Worm (Caenorhabditis elegans) whole organism, late embryonic: Measurements from ENCODE around the gene cutl-1.

ENCODE experiments used
- C38D4.7 ChIP-seq: fragments of 200-800 bp; sonication (Bioruptor generic); optimal IDR thresholded peaks from 2 replicates; lab custom pipeline; 2018; ENCODE audit warnings: mild to moderate bottlenecking, missing genetic modification characterization, moderate library complexity, missing compliant biosample characterization
- F13H6.1 ChIP-seq: sonication (generic microtip); optimal IDR thresholded peaks from 2 replicates; lab custom pipeline; 2016; ENCODE audit warnings: missing genetic modification characterization, missing compliant biosample characterization
- T23F11.4 ChIP-seq: fragments of 200-800 bp; sonication (Bioruptor generic); optimal IDR thresholded peaks from 2 replicates; lab custom pipeline; 2018; ENCODE audit warnings: mild to moderate bottlenecking, missing genetic modification characterization, missing compliant biosample characterization
- Y22D7AL.16 ChIP-seq: sonication (generic microtip); optimal IDR thresholded peaks from 2 replicates; lab custom pipeline; 2016; ENCODE audit warnings: missing genetic modification characterization, missing compliant biosample characterization
- ahr-1 ChIP-seq: sonication (generic microtip); optimal IDR thresholded peaks from 2 replicates; lab custom pipeline; 2016; ENCODE audit warnings: missing genetic modification characterization, missing compliant biosample characterization
- ama-1 ChIP-seq: fragments of 150-350 bp; optimal IDR thresholded peaks from 2 replicates; lab custom pipeline; 2014
- ceh-18 ChIP-seq: sonication (generic microtip); optimal IDR thresholded peaks from 2 replicates; lab custom pipeline; 2016; ENCODE audit warnings: missing genetic modification characterization, missing compliant biosample characterization
- ceh-19 ChIP-seq: fragments of 200-800 bp; sonication (Bioruptor generic); optimal IDR thresholded peaks from 2 replicates; lab custom pipeline; 2018; ENCODE audit warnings: mild to moderate bottlenecking, missing genetic modification characterization, missing compliant biosample characterization
- ceh-2 ChIP-seq: sonication (generic microtip); optimal IDR thresholded peaks from 2 replicates; lab custom pipeline; 2016; ENCODE audit warnings: missing genotype, missing genetic modification characterization, missing compliant biosample characterization
- ceh-31 ChIP-seq: sonication (generic microtip); optimal IDR thresholded peaks from 2 replicates; lab custom pipeline; 2016; ENCODE audit warnings: missing genetic modification characterization, missing compliant biosample characterization
- ceh-34 ChIP-seq: sonication (generic microtip); optimal IDR thresholded peaks from 2 replicates; lab custom pipeline; 2016; ENCODE audit warnings: mild to moderate bottlenecking, missing genetic modification characterization, missing compliant biosample characterization
- ceh-45 ChIP-seq: fragments of 200-800 bp; sonication (Bioruptor generic); IDR thresholded peaks from 2 replicates; pipeline ENCODE4 v1.3.6; 2022; ENCODE audit warnings: missing genetic modification reagents, missing genetic modification characterization, missing compliant biosample characterization
- ceh-48 ChIP-seq: sonication (generic microtip); optimal IDR thresholded peaks from 2 replicates; lab custom pipeline; 2016; ENCODE audit warnings: missing genetic modification characterization, inconsistent platforms, missing compliant biosample characterization
- ceh-6 ChIP-seq: fragments of 200-800 bp; sonication (Bioruptor generic); optimal IDR thresholded peaks from 2 replicates; lab custom pipeline; 2018; ENCODE audit warnings: mild to moderate bottlenecking, missing genetic modification characterization, missing compliant biosample characterization
- che-1 ChIP-seq: sonication (generic microtip); optimal IDR thresholded peaks from 2 replicates; lab custom pipeline; 2016; ENCODE audit warnings: mild to moderate bottlenecking, missing genetic modification characterization, missing compliant biosample characterization
- dmd-4 ChIP-seq: sonication (generic microtip); optimal IDR thresholded peaks from 2 replicates; lab custom pipeline; 2016; ENCODE audit warnings: borderline replicate concordance, missing genetic modification characterization, missing compliant biosample characterization
- elt-4 ChIP-seq: sonication (generic microtip); optimal IDR thresholded peaks from 2 replicates; lab custom pipeline; 2016; ENCODE audit warnings: missing genetic modification characterization, missing compliant biosample characterization
- fax-1 ChIP-seq: sonication (generic microtip); optimal IDR thresholded peaks from 2 replicates; lab custom pipeline; 2016; ENCODE audit warnings: missing genotype, missing genetic modification characterization, missing compliant biosample characterization
- fkh-10 ChIP-seq: fragments of 150-350 bp; optimal IDR thresholded peaks from 2 replicates; lab custom pipeline; 2014; ENCODE audit warnings: missing biosample characterization, missing genetic modification reagents, missing genetic modification characterization
- fkh-6 ChIP-seq: sonication (generic microtip); optimal IDR thresholded peaks from 2 replicates; lab custom pipeline; 2016; ENCODE audit warnings: missing genetic modification characterization, missing compliant biosample characterization
- hlh-13 ChIP-seq: fragments of 200-800 bp; sonication (Bioruptor generic); optimal IDR thresholded peaks from 2 replicates; lab custom pipeline; 2018; ENCODE audit warnings: mild to moderate bottlenecking, missing genetic modification characterization, missing compliant biosample characterization
- lim-6 ChIP-seq: sonication (generic microtip); optimal IDR thresholded peaks from 2 replicates; lab custom pipeline; 2016; ENCODE audit warnings: missing genetic modification characterization, missing compliant biosample characterization
- madf-2 ChIP-seq: sonication (generic microtip); optimal IDR thresholded peaks from 2 replicates; lab custom pipeline; 2017; ENCODE audit warnings: missing genetic modification characterization, missing compliant biosample characterization
- mec-3 ChIP-seq: sonication (generic microtip); optimal IDR thresholded peaks from 2 replicates; lab custom pipeline; 2016; ENCODE audit warnings: borderline replicate concordance, missing genetic modification characterization, missing compliant biosample characterization
- nfya-1 ChIP-seq: sonication (generic microtip); optimal IDR thresholded peaks from 2 replicates; lab custom pipeline; 2017; ENCODE audit warnings: missing genetic modification characterization, mild to moderate bottlenecking, missing compliant biosample characterization, antibody characterized with exemption, moderate library complexity
- nhr-11 ChIP-seq: fragments of 150-350 bp; optimal IDR thresholded peaks from 2 replicates; lab custom pipeline; 2014; ENCODE audit warnings: missing biosample characterization, missing genetic modification characterization
- npax-4 ChIP-seq: sonication (generic microtip); optimal IDR thresholded peaks from 2 replicates; lab custom pipeline; 2016; ENCODE audit warnings: missing genetic modification characterization, missing compliant biosample characterization
- pag-3 ChIP-seq: sonication (generic microtip); optimal IDR thresholded peaks from 2 replicates; lab custom pipeline; 2016; ENCODE audit warnings: missing compliant biosample characterization, missing genetic modification characterization, borderline replicate concordance
- pat-9 ChIP-seq: fragments of 200-800 bp; sonication (Bioruptor generic); optimal IDR thresholded peaks from 2 replicates; lab custom pipeline; 2018; ENCODE audit warnings: mild to moderate bottlenecking, missing genetic modification characterization, moderate library complexity, missing compliant biosample characterization
- pax-1 ChIP-seq: fragments of 150-350 bp; optimal IDR thresholded peaks from 2 replicates; lab custom pipeline; 2014; ENCODE audit warnings: missing biosample characterization, missing genetic modification characterization
- pha-2 ChIP-seq: sonication (generic microtip); optimal IDR thresholded peaks from 2 replicates; lab custom pipeline; 2017; ENCODE audit warnings: mild to moderate bottlenecking, missing genetic modification characterization, missing compliant biosample characterization
- pha-4 ChIP-seq: fragments of 150-350 bp; optimal IDR thresholded peaks from 2 replicates; lab custom pipeline; 2018; ENCODE audit warnings: missing biosample characterization, missing genetic modification reagents, missing genetic modification characterization
- pros-1 ChIP-seq: fragments of 150-350 bp; optimal IDR thresholded peaks from 2 replicates; lab custom pipeline; 2014; ENCODE audit warnings: missing biosample characterization, missing genetic modification reagents, missing genetic modification characterization
- ref-2 ChIP-seq: sonication (generic microtip); optimal IDR thresholded peaks from 2 replicates; lab custom pipeline; 2016; ENCODE audit warnings: missing genetic modification characterization, missing compliant biosample characterization
- rnt-1 ChIP-seq: sonication (generic microtip); optimal IDR thresholded peaks from 2 replicates; lab custom pipeline; 2016; ENCODE audit warnings: missing genetic modification characterization, missing compliant biosample characterization
- sdc-2 ChIP-seq: sonication (generic microtip); optimal IDR thresholded peaks from 2 replicates; lab custom pipeline; 2016; ENCODE audit warnings: missing genotype, missing genetic modification characterization, missing compliant biosample characterization
- sox-4 ChIP-seq: sonication (generic microtip); optimal IDR thresholded peaks from 2 replicates; lab custom pipeline; 2017; ENCODE audit warnings: mild to moderate bottlenecking, missing genetic modification characterization, inconsistent platforms, missing compliant biosample characterization
- syd-9 ChIP-seq: sonication (generic microtip); optimal IDR thresholded peaks from 2 replicates; lab custom pipeline; 2016; ENCODE audit warnings: mild to moderate bottlenecking, missing genetic modification characterization, moderate library complexity, missing compliant biosample characterization
- tbx-2 ChIP-seq: sonication (generic microtip); optimal IDR thresholded peaks from 2 replicates; lab custom pipeline; 2016; ENCODE audit warnings: missing genetic modification characterization, missing compliant biosample characterization
- tbx-7 ChIP-seq: sonication (generic microtip); optimal IDR thresholded peaks from 2 replicates; lab custom pipeline; 2016; ENCODE audit warnings: missing genotype, missing genetic modification characterization, missing compliant biosample characterization
- ttx-3 ChIP-seq: sonication (generic microtip); optimal IDR thresholded peaks from 2 replicates; lab custom pipeline; 2016; ENCODE audit warnings: missing genetic modification reagents, missing genetic modification characterization, missing compliant biosample characterization
- unc-3 ChIP-seq, 2 experiments: fragments of 200-800 bp in 1 of 2; sonication (Bioruptor generic) in 1 of 2; sonication (generic microtip) in 1 of 2; conservative IDR thresholded peaks in 1 of 2; optimal IDR thresholded peaks in 1 of 2; 2 replicates each; pipeline versions ENCODE4 v1.3.6 to Lab custom; 2016 to 2022; ENCODE audit warnings: missing compliant biosample characterization in 2 of 2, missing genetic modification characterization in 2 of 2, missing genetic modification reagents in 1 of 2
- unc-42 ChIP-seq: sonication (generic microtip); optimal IDR thresholded peaks from 2 replicates; lab custom pipeline; 2016; ENCODE audit warnings: missing genotype, missing genetic modification characterization, missing compliant biosample characterization
- unc-55 ChIP-seq: sonication (generic microtip); optimal IDR thresholded peaks from 2 replicates; lab custom pipeline; 2017; ENCODE audit warnings: missing biosample characterization, missing genetic modification reagents, missing genetic modification characterization
- zip-5 ChIP-seq: sonication (generic microtip); optimal IDR thresholded peaks from 2 replicates; lab custom pipeline; 2016; ENCODE audit warnings: missing genetic modification characterization, missing compliant biosample characterization
- ztf-16 ChIP-seq: sonication (generic microtip); optimal IDR thresholded peaks from 2 replicates; lab custom pipeline; 2017; ENCODE audit warnings: missing genetic modification characterization, missing compliant biosample characterization

cutl-1 gene

ce11 chrV:13396426-13396825 is 9.5 kb downstream of the cutl-1 start (continued):
- TF ChIP-seq pha-2 (tag; lab: Kevin White, UChicago) (no peak), fkh-10 (GFP tag; lab: Kevin White, UChicago) (no peak), sox-4 (peak; percentile 34)

DNA sequence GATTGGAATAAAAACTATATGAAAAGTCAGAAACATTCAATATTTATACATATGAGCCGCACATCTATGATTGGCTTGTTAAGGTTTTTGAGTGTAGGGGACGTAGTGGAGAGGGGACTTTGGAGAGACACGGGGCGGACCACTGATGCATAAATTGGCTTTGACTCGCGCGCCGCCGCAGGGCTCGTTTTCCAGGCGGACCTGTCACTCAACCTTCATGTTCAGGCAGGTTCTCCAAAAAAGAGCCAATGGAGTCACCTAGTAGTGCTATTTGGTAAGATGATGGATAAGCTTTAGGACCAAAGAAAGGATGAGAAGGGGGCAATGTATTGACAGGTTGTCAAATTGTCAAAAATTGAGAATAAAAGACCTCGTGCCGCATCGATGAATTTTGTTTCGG is 10.9 kb downstream of the cutl-1 start:
- TF ChIP-seq nfya-1 (tag; lab: Kevin White, UChicago): no peak
- no peak for TF ChIP-seq tbx-2 (tag; lab: Kevin White, UChicago)
- TF ChIP-seq ahr-1 (tag; lab: Kevin White, UChicago): no peak
- no peak for TF ChIP-seq C38D4.7
- no peak for TF ChIP-seq tbx-7
- TF ChIP-seq T23F11.4: no peak
- TF ChIP-seq unc-55 (GFP tag; lab: Kevin White, UChicago): peak; percentile 76
- no peak for TF ChIP-seq ceh-19 (GFP tag; lab: Kevin White, UChicago)
- TF ChIP-seq sox-4: no peak
- TF ChIP-seq unc-42 (tag; lab: Kevin White, UChicago): peak; percentile 18
- no peak for TF ChIP-seq pax-1 (tag; lab: Kevin White, UChicago)

- TF ChIP-seq unc-3 (GFP tag; conservative IDR thresholded peaks at IDR 0.05; lab: Robert Waterston, UW) (no peak), unc-3 (tag; optimal IDR thresholded peaks at IDR 0.05; lab: Kevin White, UChicago) (no peak), ceh-48 (tag; lab: Kevin White, UChicago) (peak; percentile 5), ref-2 (tag; lab: Kevin White, UChicago) (peak; percentile 25), F13H6.1 (tag; lab: Kevin White, UChicago) (peak; percentile 62), sox-4 (peak; percentile 51), ama-1 (lab: Kevin White, UChicago) (no peak), pha-4 (no peak), ttx-3 (tag; lab: Kevin White, UChicago) (no peak), pha-2 (tag; lab: Kevin White, UChicago) (no peak), lim-6 (tag; lab: Kevin White, UChicago) (no peak), unc-42 (tag; lab: Kevin White, UChicago) (peak; percentile 19), hlh-13 (peak; percentile 10), ztf-16 (tag; lab: Kevin White, UChicago) (no peak), ceh-34 (tag; lab: Kevin White, UChicago) (peak; percentile 81), fkh-10 (GFP tag; lab: Kevin White, UChicago) (no peak), madf-2 (tag; lab: Kevin White, UChicago) (peak; percentile 24), nfya-1 (tag; lab: Kevin White, UChicago) (no peak), npax-4 (tag; lab: Kevin White, UChicago) (no peak), dmd-4 (tag; lab: Kevin White, UChicago) (no peak), pag-3 (tag; lab: Kevin White, UChicago) (no peak), tbx-2 (tag; lab: Kevin White, UChicago) (peak; percentile 60), che-1 (tag; lab: Kevin White, UChicago) (peak; percentile 12), ceh-19 (GFP tag; lab: Kevin White, UChicago) (peak; percentile 40), mec-3 (peak; percentile 46), ceh-45 (GFP tag; lab: Robert Waterston, UW) (no peak), ceh-18 (peak; percentile 91), T23F11.4 (no peak), tbx-7 (no peak), nhr-11 (tag; lab: Kevin White, UChicago) (no peak), ceh-2 (peak; percentile 11), ceh-6 (GFP tag; lab: Kevin White, UChicago) (no peak), pros-1 (no peak), ceh-31 (peak; percentile 37), sdc-2 (tag; lab: Kevin White, UChicago) (peak; percentile 50), unc-55 (GFP tag; lab: Kevin White, UChicago) (peak; percentile 30), fax-1 (tag; lab: Kevin White, UChicago) (no peak), Y22D7AL.16 (tag; lab: Kevin White, UChicago) (peak; percentile 19), pat-9 (tag; lab: Kevin White, UChicago) (peak; percentile 75), zip-5 (tag; lab: Kevin White, UChicago) (no peak), fkh-6 (tag; lab: Kevin White, UChicago) (peak; percentile 17), elt-4 (tag; lab: Kevin White, UChicago) (no peak), rnt-1 (tag; lab: Kevin White, UChicago) (peak; percentile 95), syd-9 (peak; percentile 79)
Measured at ce11 chrV:13393333-13393803, 12.5 kb downstream of the cutl-1 start.
